Worm (Caenorhabditis elegans): ENCODE data around the gene dlat-1.

The dlat-1 gene

ce11 chrV:14468196-14468874 lies 21.2 kb upstream of the dlat-1 start, which contains the start of gene srz-97 (continued):
- TF ChIP-seq pqm-1 (tag; optimal IDR thresholded peaks at IDR 0.05) (peak; percentile 54), nhr-43 (tag; optimal IDR thresholded peaks at IDR 0.05; ENCODE audit: poor library complexity, severe bottlenecking) (peak; percentile 34), elt-3 (tag; optimal IDR thresholded peaks at IDR 0.05) (no peak), ztf-4 (tag; optimal IDR thresholded peaks at IDR 0.05) (no peak), nhr-12 (tag; optimal IDR thresholded peaks at IDR 0.05) (no peak), nhr-25 (tag; optimal IDR thresholded peaks at IDR 0.05) (peak; percentile 54)

- no peak for TF ChIP-seq nhr-11 (tag; optimal IDR thresholded peaks at IDR 0.05)
- no peak for TF ChIP-seq fkh-2 (tag; optimal IDR thresholded peaks at IDR 0.05)
- TF ChIP-seq pqm-1 (tag; optimal IDR thresholded peaks at IDR 0.05), result no peak
- TF ChIP-seq ceh-28 (tag; optimal IDR thresholded peaks at IDR 0.05), result no peak
- TF ChIP-seq unc-39 (tag; optimal IDR thresholded peaks at IDR 0.05), result no peak
- TF ChIP-seq nhr-23 (tag; optimal IDR thresholded peaks at IDR 0.05), result no peak
- TF ChIP-seq mml-1 (tag; optimal IDR thresholded peaks at IDR 0.05), result no peak
Observed at ce11 chrV:14464368-14464767, 17.3 kb upstream of the dlat-1 start, which contains the start of gene F08H9.4. Gene F08H9.4, minus strand, starts transcription at chrV:14464428.

ce11 chrV:14463087-14463486 lies 16.0 kb upstream of the dlat-1 start, which contains the start of gene F08H9.3:
Gene F08H9.3, minus strand, starts transcription at chrV:14463338.
- TF ChIP-seq ama-1 (optimal IDR thresholded peaks at IDR 0.05) (peak; percentile 3), pqm-1 (tag; optimal IDR thresholded peaks at IDR 0.05) (peak; percentile 69), elt-2 (tag; optimal IDR thresholded peaks at IDR 0.05) (peak; percentile 69), snpc-4 (tag; optimal IDR thresholded peaks at IDR 0.05) (peak; percentile 87)

ce11 chrV:14462653-14463052 lies 15.6 kb upstream of the dlat-1 start:
- peak; percentile 64 for TF ChIP-seq pha-4 (tag; optimal IDR thresholded peaks at IDR 0.05)
- TF ChIP-seq ceh-28 (tag; optimal IDR thresholded peaks at IDR 0.05), result no peak

ce11 chrV:14460615-14461102 lies 13.6 kb upstream of the dlat-1 start, which contains the start of gene F08H9.2:
Gene F08H9.2, plus strand, starts transcription at chrV:14460665.
- no peak for TF ChIP-seq snpc-4 (tag; optimal IDR thresholded peaks at IDR 0.05)
- TF ChIP-seq mml-1 (tag; optimal IDR thresholded peaks at IDR 0.05), result no peak
- no peak for TF ChIP-seq nhr-23 (tag; optimal IDR thresholded peaks at IDR 0.05)
- TF ChIP-seq lin-15B (tag; optimal IDR thresholded peaks at IDR 0.05), result no peak
- TF ChIP-seq elt-2 (tag; optimal IDR thresholded peaks at IDR 0.05), result no peak
- TF ChIP-seq skn-1 (tag; optimal IDR thresholded peaks at IDR 0.05), result no peak

ce11 chrV:14460122-14460521 lies 13.0 kb upstream of the dlat-1 start:
- no peak for TF ChIP-seq mml-1 (tag; optimal IDR thresholded peaks at IDR 0.05)
- no peak for TF ChIP-seq nhr-28 (tag; optimal IDR thresholded peaks at IDR 0.05)
- TF ChIP-seq fos-1 (tag; optimal IDR thresholded peaks at IDR 0.05), result no peak
- TF ChIP-seq daf-12 (tag; optimal IDR thresholded peaks at IDR 0.05), result no peak
- TF ChIP-seq nhr-25 (tag; optimal IDR thresholded peaks at IDR 0.05), result no peak
- no peak for TF ChIP-seq sea-2 (GFP tag; optimal IDR thresholded peaks at IDR 0.05)
- TF ChIP-seq fkh-10 (GFP tag; optimal IDR thresholded peaks at IDR 0.05), result no peak
- TF ChIP-seq elt-1 (tag; optimal IDR thresholded peaks at IDR 0.05), result no peak
- no peak for TF ChIP-seq nhr-12 (tag; optimal IDR thresholded peaks at IDR 0.05)
- TF ChIP-seq elt-2 (tag; optimal IDR thresholded peaks at IDR 0.05), result no peak
- TF ChIP-seq ceh-28 (tag; optimal IDR thresholded peaks at IDR 0.05), result no peak
- TF ChIP-seq mdl-1 (tag; optimal IDR thresholded peaks at IDR 0.05), result no peak

ce11 chrV:14457070-14457469 lies 10.0 kb upstream of the dlat-1 start, which contains the start of gene coh-3:
Gene coh-3, plus strand, starts transcription at chrV:14457422.
- TF ChIP-seq eor-1 (tag; optimal IDR thresholded peaks at IDR 0.05) (no peak), nhr-28 (tag; optimal IDR thresholded peaks at IDR 0.05) (no peak)

ce11 chrV:14456626-14457025 lies 9.5 kb upstream of the dlat-1 start, which contains the start of gene bmk-1:
Gene bmk-1, minus strand, starts transcription at chrV:14456984.
- TF ChIP-seq nhr-11 (tag; optimal IDR thresholded peaks at IDR 0.05) (no peak), daf-12 (tag; optimal IDR thresholded peaks at IDR 0.05) (no peak), R02D3.7 (tag; optimal IDR thresholded peaks at IDR 0.05) (no peak), egl-5 (tag; optimal IDR thresholded peaks at IDR 0.05) (no peak), ama-1 (optimal IDR thresholded peaks at IDR 0.05) (no peak), ztf-11 (tag; optimal IDR thresholded peaks at IDR 0.05) (no peak), lin-15B (tag; optimal IDR thresholded peaks at IDR 0.05) (no peak), nhr-23 (tag; optimal IDR thresholded peaks at IDR 0.05) (no peak)
